Fruit fly (Drosophila melanogaster): Measurements from ENCODE around the gene Cog4.

DNA sequence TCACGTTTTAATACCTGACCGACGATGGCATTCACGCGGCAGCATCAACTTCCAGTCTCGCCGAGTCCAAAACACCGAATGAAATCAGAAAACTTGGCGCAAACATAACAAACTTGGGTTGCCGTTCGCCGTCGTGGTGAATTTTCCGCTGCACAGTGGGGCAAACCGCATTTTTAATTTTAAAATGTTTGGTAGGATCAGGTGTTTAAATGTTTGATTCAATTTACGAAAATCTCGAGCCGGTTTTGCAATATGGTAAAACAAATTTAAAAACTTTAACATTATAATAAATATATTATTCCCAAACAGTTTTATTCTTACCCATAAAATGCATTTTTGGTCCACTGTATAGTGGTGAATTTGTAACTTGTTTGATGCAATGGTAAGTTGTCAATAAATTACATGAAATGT is 14.1 kb downstream of the Cog4 start, which contains the start of gene RluA-1:
- no peak for TF ChIP-seq Dif (GFP tag; optimal IDR thresholded peaks at IDR 0.05; ENCODE audit: partially characterized antibody)
- no peak for TF ChIP-seq Myc (optimal IDR thresholded peaks at IDR 0.05)
- TF ChIP-seq woc (GFP tag; optimal IDR thresholded peaks at IDR 0.05): peak; percentile 47
- TF ChIP-seq pan (optimal IDR thresholded peaks at IDR 0.05): no peak
- TF ChIP-seq rgr (GFP tag; optimal IDR thresholded peaks at IDR 0.05): peak; percentile 94
- no peak for TF ChIP-seq Hr78 (GFP tag; optimal IDR thresholded peaks at IDR 0.05)
- peak; percentile 93 for TF ChIP-seq h (GFP tag; optimal IDR thresholded peaks at IDR 0.05)
- TF ChIP-seq psq (GFP tag; optimal IDR thresholded peaks at IDR 0.05): peak; percentile 86
